Worm (Caenorhabditis elegans): ENCODE results near the gene nas-12.

ce11 chrIV:10194345-10194744 lies 29.5 kb upstream of the nas-12 start, which contains the start of gene ptrg-1:
- TF ChIP-seq dao-5 (tag; optimal IDR thresholded peaks at IDR 0.05) (no peak), W03F9.2 (tag; optimal IDR thresholded peaks at IDR 0.05) (no peak), him-1 (tag; optimal IDR thresholded peaks at IDR 0.05) (no peak)
